Worm (Caenorhabditis elegans): ENCODE data around the gene Y102F5A.1.
A peak's percentile ranks its signal among the peaks of the same experiment; 100 is the strongest.

Gene Y102F5A.1

DNA sequence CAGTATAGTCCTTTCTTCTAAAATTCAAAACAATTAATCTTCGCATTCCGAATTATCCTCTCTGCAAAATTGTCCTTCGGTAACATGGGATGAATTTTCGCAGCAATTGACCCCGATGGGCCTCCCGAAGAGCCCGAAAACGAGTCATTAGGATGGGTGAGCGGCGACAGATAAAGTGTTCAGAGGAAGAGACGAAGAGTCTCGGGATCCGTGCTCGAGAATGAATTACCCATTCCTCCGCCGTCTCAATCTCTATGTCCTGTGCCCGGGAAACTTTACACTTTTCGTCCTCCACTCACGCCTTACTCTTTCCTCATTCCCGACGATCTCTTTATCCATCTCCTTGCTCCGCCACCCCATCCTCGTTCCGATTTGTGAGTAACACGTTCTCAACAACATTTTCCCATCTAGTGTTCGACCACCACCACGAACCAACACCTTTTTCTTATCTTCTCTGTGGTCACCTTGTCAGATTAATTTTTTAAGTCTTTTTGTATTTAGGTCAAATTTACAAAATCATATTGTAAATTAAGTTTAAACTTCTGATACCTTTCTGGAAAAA lies 37.1 kb upstream of the Y102F5A.1 start:
- TF ChIP-seq F13H6.1 (tag; optimal IDR thresholded peaks at IDR 0.05) (peak; percentile 33), C34F6.9 (tag; optimal IDR thresholded peaks at IDR 0.05) (peak; percentile 3), unc-55 (GFP tag; optimal IDR thresholded peaks at IDR 0.05) (no peak)

DNA sequence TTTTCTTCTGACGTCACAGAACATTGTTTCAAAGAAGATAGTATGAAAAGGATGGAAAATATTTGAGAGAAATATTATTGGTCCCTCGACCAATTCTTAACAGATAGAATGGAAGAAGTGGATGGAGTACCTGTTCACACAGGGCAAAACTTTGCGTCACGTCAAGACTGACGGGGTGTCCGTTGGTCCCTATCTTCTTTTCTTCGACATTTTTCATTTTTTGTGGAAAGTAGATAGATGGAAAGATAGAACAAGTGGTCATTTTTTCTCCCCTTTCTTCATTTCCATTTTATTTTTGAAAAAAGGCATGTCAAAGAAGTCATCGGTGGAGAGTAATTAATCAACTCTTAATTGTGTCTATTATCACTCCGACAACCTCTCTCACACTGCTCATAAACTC lies 34.6 kb upstream of the Y102F5A.1 start:
- TF ChIP-seq R02D3.7 (tag; optimal IDR thresholded peaks at IDR 0.05) (no peak), F13H6.1 (tag; optimal IDR thresholded peaks at IDR 0.05) (peak; percentile 76), zag-1 (tag; optimal IDR thresholded peaks at IDR 0.05) (no peak), gmeb-1 (tag; optimal IDR thresholded peaks at IDR 0.05) (no peak), alr-1 (tag; optimal IDR thresholded peaks at IDR 0.05) (no peak), nhr-129 (tag; optimal IDR thresholded peaks at IDR 0.05) (peak; percentile 47), ceh-16 (tag; optimal IDR thresholded peaks at IDR 0.05) (no peak), ZK546.5 (tag; optimal IDR thresholded peaks at IDR 0.05) (no peak), unc-39 (tag; optimal IDR thresholded peaks at IDR 0.05) (no peak), C34F6.9 (tag; optimal IDR thresholded peaks at IDR 0.05) (peak; percentile 28), blmp-1 (tag; optimal IDR thresholded peaks at IDR 0.05; ENCODE audit: insufficient read depth) (no peak)

DNA sequence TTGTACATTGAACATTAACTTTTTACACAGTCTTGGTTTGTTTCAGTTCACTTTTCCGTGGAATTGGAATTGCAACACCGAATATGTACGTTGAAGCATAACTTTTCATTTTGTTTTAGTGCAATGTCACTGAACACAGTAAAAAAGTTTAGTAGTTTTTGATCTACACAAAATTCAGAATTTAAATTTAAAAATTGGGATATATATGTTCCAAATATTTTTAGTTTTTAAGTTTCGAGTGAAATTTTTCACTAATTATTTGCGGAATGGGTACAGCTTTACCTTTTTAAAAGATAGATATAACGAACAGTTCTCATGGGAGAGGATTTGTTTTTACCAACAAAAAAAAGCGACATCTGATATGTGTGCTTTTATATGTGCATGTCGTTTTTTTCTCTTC lies 32.7 kb upstream of the Y102F5A.1 start:
- TF ChIP-seq egl-27 (tag; optimal IDR thresholded peaks at IDR 0.05): no peak
- no peak for TF ChIP-seq ztf-1 (GFP tag; conservative IDR thresholded peaks at IDR 0.05)
- no peak for TF ChIP-seq lin-13 (GFP tag; optimal IDR thresholded peaks at IDR 0.05)
- TF ChIP-seq alr-1 (tag; optimal IDR thresholded peaks at IDR 0.05): no peak

DNA sequence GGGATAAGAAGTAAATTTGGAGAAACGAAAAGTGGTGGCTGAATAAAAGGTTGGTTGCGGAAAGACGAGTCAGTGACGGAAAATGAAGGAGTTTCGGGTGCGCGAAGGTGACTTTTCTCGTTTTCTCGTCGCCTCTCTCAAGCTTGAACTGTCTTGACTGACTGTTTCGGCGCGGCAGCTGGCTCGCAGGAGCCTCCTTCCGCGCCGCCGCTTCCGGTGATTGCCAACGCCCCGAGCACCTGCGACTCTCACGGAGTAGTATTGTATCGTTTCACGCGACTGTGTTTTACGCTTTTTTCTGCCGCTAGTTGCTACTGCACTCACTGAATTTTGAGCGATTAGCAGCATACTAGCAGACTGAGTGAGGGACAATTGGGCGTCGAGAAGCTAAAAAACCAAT lies 30.5 kb upstream of the Y102F5A.1 start, which contains the start of gene C34E11.2:
TSS of gene C34E11.2 (minus strand) at position 84 of the 400 bp plus-strand sequence.
- TF ChIP-seq sma-9 (GFP tag; optimal IDR thresholded peaks at IDR 0.05) (no peak), sma-9 (tag; optimal IDR thresholded peaks at IDR 0.05) (no peak), nhr-129 (tag; optimal IDR thresholded peaks at IDR 0.05) (no peak), nhr-237 (tag; optimal IDR thresholded peaks at IDR 0.05) (no peak), lsy-2 (tag; optimal IDR thresholded peaks at IDR 0.05) (no peak), lin-11 (tag; optimal IDR thresholded peaks at IDR 0.05) (no peak)

DNA sequence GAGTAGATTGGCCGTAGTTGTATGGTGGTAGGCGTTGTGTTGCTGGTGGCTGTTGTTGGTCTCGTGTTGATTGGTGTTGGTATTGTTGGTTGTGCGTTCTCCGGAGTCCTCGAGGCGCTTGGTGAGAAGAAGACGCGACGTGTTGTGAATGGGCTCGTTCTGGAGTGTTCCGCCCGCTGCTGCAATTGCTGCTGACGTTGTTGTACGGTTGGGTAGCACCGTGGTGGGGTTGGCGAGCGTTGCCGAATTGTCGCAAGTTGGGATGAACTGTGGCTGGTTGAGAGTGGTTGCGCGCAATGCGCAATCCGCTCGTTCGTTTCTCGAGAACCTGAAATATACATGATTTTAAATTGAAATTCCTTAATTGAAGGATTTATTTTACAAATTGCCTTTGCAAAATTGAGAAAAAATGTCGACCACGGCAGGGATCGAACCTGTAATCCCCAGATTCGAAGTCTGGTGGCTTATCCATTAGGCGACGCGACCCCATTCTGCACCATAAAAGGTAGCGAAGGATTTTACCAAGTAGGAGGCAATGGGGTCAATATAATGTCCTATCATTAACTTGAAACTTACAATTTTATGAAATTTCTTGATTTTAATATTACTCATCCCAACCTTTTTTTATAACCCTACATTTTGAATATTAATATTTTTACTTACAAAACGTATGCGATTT lies 22.2 kb upstream of the Y102F5A.1 start:
- TF ChIP-seq snpc-4 (tag; optimal IDR thresholded peaks at IDR 0.05) (no peak), ceh-82 (tag; optimal IDR thresholded peaks at IDR 0.05) (no peak), unc-55 (GFP tag; optimal IDR thresholded peaks at IDR 0.05) (no peak), mbf-1 (tag; optimal IDR thresholded peaks at IDR 0.05) (no peak)

DNA sequence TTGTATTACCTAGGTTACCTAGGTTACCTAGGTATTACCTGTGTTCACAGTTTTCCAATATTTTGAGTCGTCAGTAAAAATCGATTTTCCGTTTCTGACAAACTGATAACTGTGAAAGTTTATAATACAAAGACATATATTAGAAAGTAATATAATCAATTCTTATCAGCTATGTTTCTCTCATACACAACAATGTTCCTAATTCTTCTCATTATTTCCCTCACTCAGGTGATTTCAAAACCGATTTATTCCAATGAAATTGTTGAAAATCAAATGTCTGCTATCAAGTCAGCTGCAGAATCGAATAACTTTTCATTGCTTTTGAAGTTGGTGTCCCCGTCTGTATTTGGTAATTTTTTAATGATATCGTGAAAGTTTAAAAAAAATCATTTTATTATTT lies 19.9 kb upstream of the Y102F5A.1 start, which contains the start of gene C34E11.4:
TSS of gene C34E11.4 (plus strand) at position 154 of the 400 bp plus-strand sequence.
- TF ChIP-seq dmd-4 (tag; optimal IDR thresholded peaks at IDR 0.05) (no peak), nhr-6 (tag; optimal IDR thresholded peaks at IDR 0.05) (no peak), elt-3 (tag; optimal IDR thresholded peaks at IDR 0.05) (no peak)

DNA sequence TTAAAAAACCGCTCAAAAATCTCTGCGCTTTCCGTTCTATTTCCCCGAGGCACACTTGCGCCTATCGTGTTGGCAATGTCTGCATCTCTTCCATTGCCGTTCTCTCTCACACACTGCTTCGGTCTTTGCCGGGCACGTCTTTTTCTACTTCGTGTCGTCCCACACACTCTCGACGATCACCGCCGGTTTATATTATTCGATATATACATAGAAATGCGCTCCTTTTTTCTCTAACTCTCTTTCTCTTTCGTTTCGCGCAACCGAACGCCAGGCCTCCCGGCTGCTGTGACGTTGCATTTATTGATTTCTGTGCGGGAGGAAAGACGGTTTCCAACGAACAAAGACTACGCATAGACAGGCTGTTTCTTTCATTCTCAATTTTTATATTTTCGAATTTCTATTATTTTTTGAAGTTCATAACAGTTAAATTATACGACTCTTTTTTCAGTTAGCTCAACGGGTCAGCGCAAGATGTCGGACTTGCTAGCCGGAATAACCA lies 14.0 kb upstream of the Y102F5A.1 start, which contains the start of gene rsd-3:
TSS of gene rsd-3 (plus strand) at position 449 of the 499 bp plus-strand sequence.
- TF ChIP-seq nhr-77 (tag; optimal IDR thresholded peaks at IDR 0.05) (no peak), alr-1 (tag; optimal IDR thresholded peaks at IDR 0.05) (no peak), zag-1 (tag; optimal IDR thresholded peaks at IDR 0.05) (no peak), nhr-237 (tag; optimal IDR thresholded peaks at IDR 0.05) (no peak), fos-1 (tag; optimal IDR thresholded peaks at IDR 0.05) (peak; percentile 50), unc-62 (GFP tag; optimal IDR thresholded peaks at IDR 0.05) (no peak), mdl-1 (tag; optimal IDR thresholded peaks at IDR 0.05) (peak in 1 of 2 experiments; percentile 20), nhr-6 (tag; optimal IDR thresholded peaks at IDR 0.05) (no peak), nhr-129 (tag; optimal IDR thresholded peaks at IDR 0.05) (peak; percentile 39), sma-3 (GFP tag; optimal IDR thresholded peaks at IDR 0.05) (peak; percentile 47), snpc-4 (tag; optimal IDR thresholded peaks at IDR 0.05) (no peak), ZK546.5 (tag; optimal IDR thresholded peaks at IDR 0.05) (no peak), R02D3.7 (tag; optimal IDR thresholded peaks at IDR 0.05) (no peak), nhr-23 (tag; optimal IDR thresholded peaks at IDR 0.05) (no peak), sem-4 (tag; optimal IDR thresholded peaks at IDR 0.05) (peak; percentile 22), F13H6.1 (tag; optimal IDR thresholded peaks at IDR 0.05) (peak; percentile 83), lsy-2 (tag; optimal IDR thresholded peaks at IDR 0.05) (peak in 1 of 2 experiments; percentile 44), lin-13 (GFP tag; optimal IDR thresholded peaks at IDR 0.05) (peak; percentile 20), skn-1 (tag; optimal IDR thresholded peaks at IDR 0.05) (no peak), gmeb-1 (tag; optimal IDR thresholded peaks at IDR 0.05) (peak; percentile 3), dmd-4 (tag; optimal IDR thresholded peaks at IDR 0.05) (no peak), nhr-25 (tag; optimal IDR thresholded peaks at IDR 0.05) (peak; percentile 31), unc-55 (GFP tag; optimal IDR thresholded peaks at IDR 0.05) (peak; percentile 47), nhr-12 (tag; optimal IDR thresholded peaks at IDR 0.05) (no peak), nhr-10 (tag; optimal IDR thresholded peaks at IDR 0.05) (no peak), ceh-16 (tag; optimal IDR thresholded peaks at IDR 0.05) (no peak), ztf-11 (tag; optimal IDR thresholded peaks at IDR 0.05) (no peak)

All from whole organism, L2 larva.